Worm (Caenorhabditis elegans) whole organism, young adult: ENCODE data around the gene Y48C3A.5.
A peak's percentile ranks its signal among the peaks of the same experiment; 100 is the strongest.
"Not testable (repeated sequence)": the region's sequence is repeated elsewhere in the genome, so short reads cannot be mapped to it uniquely, and the experiment has no call there.

Experiments used
- B0336.3 ChIP-seq: fragments of 200-800 bp; sonication (Bioruptor generic); IDR thresholded peaks from 2 replicates; pipeline ENCODE4 v1.3.6; 2022; ENCODE audit warnings: missing genetic modification characterization, missing compliant biosample characterization
- F10E7.11 ChIP-seq: sonication (generic microtip); optimal IDR thresholded peaks from 2 replicates; lab custom pipeline; 2017; ENCODE audit warnings: mild to moderate bottlenecking, missing genetic modification characterization, moderate library complexity, missing compliant biosample characterization
- F33H1.4 ChIP-seq: fragments of 200-800 bp; sonication (Bioruptor generic); IDR thresholded peaks from 2 replicates; pipeline ENCODE4 v1.3.6; 2022; ENCODE audit warnings: missing genetic modification reagents, missing genetic modification characterization, missing compliant biosample characterization
- K11D2.4 ChIP-seq: fragments of 200-800 bp; sonication (Bioruptor generic); IDR thresholded peaks from 2 replicates; pipeline ENCODE4 v1.3.6; 2022; ENCODE audit warnings: missing genetic modification reagents, missing genetic modification characterization, missing compliant biosample characterization
- T07F8.4 ChIP-seq: sonication (generic microtip); optimal IDR thresholded peaks from 2 replicates; lab custom pipeline; 2016; ENCODE audit warnings: mild to moderate bottlenecking, missing genetic modification characterization, moderate library complexity, missing compliant biosample characterization
- Y53G8AR.9 ChIP-seq: fragments of 200-800 bp; sonication (Bioruptor generic); conservative IDR thresholded peaks from 2 replicates; pipeline ENCODE4 v1.3.6; 2022; ENCODE audit warnings: missing genetic modification reagents, missing genetic modification characterization, missing compliant biosample characterization
- Y95B8A.8 ChIP-seq: fragments of 200-800 bp; sonication (Bioruptor generic); IDR thresholded peaks from 2 replicates; pipeline ENCODE4 v1.3.6; 2022; ENCODE audit warnings: missing genetic modification reagents, missing genetic modification characterization, missing compliant biosample characterization
- aptf-2 ChIP-seq: fragments of 200-800 bp; sonication (Bioruptor generic); conservative IDR thresholded peaks from 2 replicates; pipeline ENCODE4 v1.3.6; 2022; ENCODE audit warnings: missing genetic modification reagents, missing genetic modification characterization, missing compliant biosample characterization
- bed-1 ChIP-seq: fragments of 200-800 bp; sonication (Bioruptor generic); IDR thresholded peaks from 2 replicates; pipeline ENCODE4 v1.3.6; 2022; ENCODE audit warnings: missing genetic modification reagents, missing genetic modification characterization, missing compliant biosample characterization
- ccch-3 ChIP-seq: fragments of 200-800 bp; sonication (Bioruptor generic); optimal IDR thresholded peaks from 2 replicates; lab custom pipeline; 2018; ENCODE audit warnings: mild to moderate bottlenecking, missing genetic modification characterization, missing compliant biosample characterization
- ceh-40 ChIP-seq: fragments of 200-800 bp; sonication (Bioruptor generic); IDR thresholded peaks from 2 replicates; pipeline ENCODE4 v1.3.6; 2022; ENCODE audit warnings: missing genetic modification characterization, missing compliant biosample characterization
- ceh-79 ChIP-seq: sonication (generic microtip); optimal IDR thresholded peaks from 2 replicates; lab custom pipeline; 2017; ENCODE audit warnings: mild to moderate bottlenecking, missing genetic modification characterization, missing compliant biosample characterization
- chd-7 ChIP-seq: sonication (generic microtip); optimal IDR thresholded peaks from 2 replicates; lab custom pipeline; 2016; ENCODE audit warnings: mild to moderate bottlenecking, missing genetic modification characterization, moderate library complexity, missing compliant biosample characterization
- dox-1 ChIP-seq: fragments of 200-800 bp; sonication (Bioruptor generic); IDR thresholded peaks from 2 replicates; pipeline ENCODE4 v1.3.6; 2022; ENCODE audit warnings: missing genetic modification reagents, missing genetic modification characterization, missing compliant biosample characterization
- egl-18 ChIP-seq: fragments of 200-800 bp; sonication (Bioruptor generic); IDR thresholded peaks from 2 replicates; pipeline ENCODE4 v1.3.6; 2022; ENCODE audit warnings: missing genetic modification reagents, missing genetic modification characterization, missing compliant biosample characterization
- ekl-4 ChIP-seq: fragments of 200-800 bp; sonication (Bioruptor generic); IDR thresholded peaks from 2 replicates; pipeline ENCODE4 v1.3.6; 2022; ENCODE audit warnings: missing genetic modification reagents, missing genetic modification characterization, missing compliant biosample characterization
- fkh-3 ChIP-seq: sonication (generic microtip); optimal IDR thresholded peaks from 2 replicates; lab custom pipeline; 2016; ENCODE audit warnings: mild to moderate bottlenecking, missing genetic modification characterization, missing compliant biosample characterization
- gei-17 ChIP-seq: fragments of 200-800 bp; sonication (Bioruptor generic); optimal IDR thresholded peaks from 2 replicates; lab custom pipeline; 2018; ENCODE audit warnings: mild to moderate bottlenecking, missing genetic modification characterization, missing compliant biosample characterization
- him-1 ChIP-seq: sonication (generic microtip); optimal IDR thresholded peaks from 2 replicates; lab custom pipeline; 2016; ENCODE audit warnings: missing genotype, missing genetic modification reagents, missing genetic modification characterization, missing compliant biosample characterization
- hlh-26 ChIP-seq: fragments of 200-800 bp; sonication (Bioruptor generic); conservative IDR thresholded peaks from 2 replicates; pipeline ENCODE4 v1.3.6; 2022; ENCODE audit warnings: missing genetic modification reagents, missing genetic modification characterization, missing compliant biosample characterization
- hmg-1.2 ChIP-seq: fragments of 200-800 bp; sonication (Bioruptor generic); IDR thresholded peaks from 2 replicates; pipeline ENCODE4 v1.3.6; 2022; ENCODE audit warnings: missing genetic modification reagents, missing genetic modification characterization, missing compliant biosample characterization
- madf-10 ChIP-seq: sonication (generic microtip); optimal IDR thresholded peaks from 2 replicates; lab custom pipeline; 2016; ENCODE audit warnings: mild to moderate bottlenecking, missing genetic modification characterization, missing compliant biosample characterization
- nfya-1 ChIP-seq: sonication (generic microtip); optimal IDR thresholded peaks from 2 replicates; lab custom pipeline; 2017; ENCODE audit warnings: antibody characterized with exemption, missing compliant biosample characterization, missing genetic modification characterization, borderline replicate concordance; ENCODE audit not compliant: insufficient read depth
- nfyb-1 ChIP-seq: fragments of 200-800 bp; sonication (Bioruptor generic); IDR thresholded peaks from 2 replicates; pipeline ENCODE4 v1.3.6; 2022; ENCODE audit warnings: missing genetic modification reagents, missing genetic modification characterization, missing compliant biosample characterization
- nhr-120 ChIP-seq: fragments of 200-800 bp; sonication (Bioruptor generic); IDR thresholded peaks from 2 replicates; pipeline ENCODE4 v1.3.6; 2022; ENCODE audit warnings: missing genetic modification characterization, missing compliant biosample characterization
- sdz-38 ChIP-seq: sonication (generic microtip); optimal IDR thresholded peaks from 2 replicates; lab custom pipeline; 2016; ENCODE audit warnings: missing genotype, missing genetic modification characterization, missing compliant biosample characterization
- snpc-4 ChIP-seq, 5 experiments: fragments of 150-350 bp in 1 of 5; sonication (generic microtip) in 4 of 5; optimal IDR thresholded peaks; 2 replicates each; lab custom pipeline; 2014 to 2018; ENCODE audit warnings: missing genetic modification characterization in 5 of 5, missing biosample characterization in 3 of 5, antibody characterized with exemption in 2 of 5, mild to moderate bottlenecking in 2 of 5, missing compliant biosample characterization in 2 of 5, missing genotype in 2 of 5, moderate library complexity in 2 of 5, missing genetic modification reagents in 1 of 5
- tbp1 ChIP-seq: fragments of 200-800 bp; sonication (Bioruptor generic); optimal IDR thresholded peaks from 2 replicates; lab custom pipeline; 2018; ENCODE audit warnings: mild to moderate bottlenecking, missing genetic modification characterization, missing compliant biosample characterization
- zfh-2 ChIP-seq: fragments of 200-800 bp; sonication (Bioruptor generic); conservative IDR thresholded peaks from 2 replicates; pipeline ENCODE4 v1.3.6; 2022; ENCODE audit warnings: missing genetic modification reagents, missing genetic modification characterization, missing compliant biosample characterization
- ztf-22 ChIP-seq: fragments of 200-800 bp; sonication (Bioruptor generic); optimal IDR thresholded peaks from 2 replicates; lab custom pipeline; 2018; ENCODE audit warnings: mild to moderate bottlenecking, missing genetic modification characterization, moderate library complexity, missing compliant biosample characterization
- ztf-28 ChIP-seq: fragments of 200-800 bp; sonication (Bioruptor generic); IDR thresholded peaks from 2 replicates; pipeline ENCODE4 v1.3.6; 2022; ENCODE audit warnings: missing genetic modification reagents, missing genetic modification characterization, missing compliant biosample characterization
- ztf-3 ChIP-seq: fragments of 200-800 bp; sonication (Bioruptor generic); optimal IDR thresholded peaks from 2 replicates; lab custom pipeline; 2018; ENCODE audit warnings: mild to moderate bottlenecking, missing genetic modification characterization, missing compliant biosample characterization

The Y48C3A.5 gene

DNA sequence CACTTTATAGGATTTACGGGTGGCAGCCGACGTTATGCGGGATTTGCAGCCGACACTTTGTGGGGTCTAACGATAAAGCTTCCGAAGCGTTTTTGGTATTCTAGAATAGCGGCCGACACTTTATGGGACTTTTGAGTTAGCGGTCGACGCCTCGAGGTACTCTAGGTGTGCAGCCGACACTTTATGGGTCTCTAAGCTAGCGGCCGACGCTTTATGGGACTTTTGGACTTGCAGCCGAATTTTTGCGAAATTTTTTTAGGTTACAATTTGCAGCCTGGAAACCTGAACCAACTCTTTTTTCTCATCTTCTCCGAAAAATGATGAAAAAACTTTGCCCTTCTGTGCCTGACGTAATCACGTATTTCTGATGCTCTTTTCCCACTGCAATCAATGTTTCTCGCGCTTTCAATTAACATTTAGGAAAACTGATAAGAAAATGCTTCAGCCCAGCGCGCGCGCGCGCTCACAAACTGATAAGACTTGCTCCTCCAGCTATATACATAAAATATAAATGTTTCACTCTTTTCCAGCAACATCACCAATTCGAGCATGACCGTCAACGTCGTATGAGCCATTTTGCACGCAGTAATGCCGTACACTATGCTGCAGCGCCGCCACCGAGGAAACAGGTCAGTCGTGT, 28.4 kb downstream of the Y48C3A.5 start (continued):
- no peak for TF ChIP-seq F33H1.4 (GFP tag; lab: Robert Waterston, UW)
- TF ChIP-seq egl-18 (GFP tag; lab: Robert Waterston, UW): no peak
- no peak for TF ChIP-seq F10E7.11 (tag; lab: Kevin White, UChicago)
- TF ChIP-seq Y95B8A.8 (GFP tag; lab: Robert Waterston, UW): no peak
- TF ChIP-seq hlh-26 (GFP tag; lab: Robert Waterston, UW): no peak
- TF ChIP-seq nfyb-1 (GFP tag; lab: Robert Waterston, UW): no peak
- no peak for TF ChIP-seq ceh-79 (tag; lab: Kevin White, UChicago)
- no peak for TF ChIP-seq ztf-3
- no peak for TF ChIP-seq sdz-38 (tag; lab: Kevin White, UChicago)
- no peak for TF ChIP-seq him-1 (tag; lab: Kevin White, UChicago)
- TF ChIP-seq aptf-2 (GFP tag; lab: Robert Waterston, UW): no peak
- no peak for TF ChIP-seq snpc-4 (GFP tag; optimal IDR thresholded peaks at IDR 0.05; lab: Kevin White, UChicago)
- peak in 1 of 4 experiments; percentile 31 for TF ChIP-seq snpc-4 (tag; optimal IDR thresholded peaks at IDR 0.05; lab: Kevin White, UChicago)
- peak; percentile 97 for TF ChIP-seq ztf-22
- no peak for TF ChIP-seq Y53G8AR.9 (GFP tag; lab: Robert Waterston, UW)
- no peak for TF ChIP-seq madf-10
- TF ChIP-seq fkh-3: no peak
- TF ChIP-seq chd-7 (tag; lab: Kevin White, UChicago): no peak
- TF ChIP-seq ccch-3 (GFP tag; lab: Kevin White, UChicago): no peak
- no peak for TF ChIP-seq ekl-4 (GFP tag; lab: Robert Waterston, UW)
- no peak for TF ChIP-seq nfya-1 (tag; lab: Kevin White, UChicago)
- no peak for TF ChIP-seq B0336.3 (GFP tag; lab: Robert Waterston, UW)
- 0 out of 2 replicates have a peak, but pooled peaks have one; percentile 23 for TF ChIP-seq nhr-120

DNA sequence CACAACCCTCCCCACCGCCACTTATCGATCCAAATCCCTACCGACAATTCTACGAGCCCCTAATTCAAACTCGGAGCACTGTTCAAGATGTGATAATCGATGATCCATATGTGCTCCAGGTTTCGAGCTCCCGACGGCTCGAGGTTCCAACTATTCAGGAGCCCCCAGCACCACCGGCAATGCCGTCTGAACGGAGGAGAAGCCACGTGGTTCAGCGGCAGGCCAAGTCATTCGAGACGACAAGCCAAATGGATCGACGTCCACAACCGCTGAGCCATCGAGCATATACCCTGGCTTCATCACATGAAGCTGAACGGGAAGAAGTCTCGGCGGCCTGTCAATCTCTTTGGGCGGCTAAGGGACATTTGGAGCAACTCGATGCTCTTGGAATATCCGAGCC, 29.7 kb downstream of the Y48C3A.5 start:
- TF ChIP-seq chd-7 (tag; lab: Kevin White, UChicago) (no peak), zfh-2 (GFP tag; lab: Robert Waterston, UW) (peak; percentile 74; the same call in 1 of the 2 replicates)

DNA sequence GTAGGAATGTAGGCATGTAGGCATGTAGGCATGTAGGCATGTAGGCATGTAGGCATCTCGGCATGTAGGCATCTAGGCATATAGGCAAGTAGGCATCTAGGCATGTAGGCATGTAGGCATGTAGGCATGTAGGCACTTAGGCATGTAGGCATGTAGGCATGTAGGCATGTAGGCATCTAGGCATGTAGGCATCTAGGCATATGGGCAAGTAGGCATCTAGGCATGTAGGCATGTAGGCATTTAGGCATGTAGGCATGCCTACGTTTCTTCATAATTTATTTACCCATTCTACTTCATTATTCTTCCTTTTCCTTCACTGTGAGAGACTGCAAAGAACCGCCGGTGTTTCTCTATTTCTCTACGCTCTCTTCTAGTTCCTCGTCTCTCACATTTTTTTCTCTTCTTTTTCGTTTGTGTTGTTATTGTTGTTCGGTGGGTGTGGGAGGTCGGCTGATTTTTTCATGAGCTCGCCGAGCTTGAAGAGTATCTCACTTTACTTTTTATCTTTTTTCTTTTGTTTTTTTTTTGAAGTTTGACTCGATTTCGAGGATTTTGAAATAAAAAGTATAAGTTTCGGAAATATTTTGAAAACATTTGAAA, 33.6 kb downstream of the Y48C3A.5 start:
- TF ChIP-seq dox-1 (0 out of 2 replicates have a peak, but pooled peaks have one; percentile 11), gei-17 (GFP tag; lab: Kevin White, UChicago) (no peak), hmg-1.2 (GFP tag; lab: Robert Waterston, UW) (peak; percentile 37; the same call in 1 of the 2 replicates), ceh-40 (GFP tag; lab: Robert Waterston, UW) (no peak), bed-1 (GFP tag; lab: Robert Waterston, UW) (no peak), egl-18 (GFP tag; lab: Robert Waterston, UW) (0 out of 2 replicates have a peak, but pooled peaks have one; percentile 41), ztf-22 (peak; percentile 55), K11D2.4 (GFP tag; lab: Robert Waterston, UW) (0 out of 2 replicates have a peak, but pooled peaks have one; percentile 34)

DNA sequence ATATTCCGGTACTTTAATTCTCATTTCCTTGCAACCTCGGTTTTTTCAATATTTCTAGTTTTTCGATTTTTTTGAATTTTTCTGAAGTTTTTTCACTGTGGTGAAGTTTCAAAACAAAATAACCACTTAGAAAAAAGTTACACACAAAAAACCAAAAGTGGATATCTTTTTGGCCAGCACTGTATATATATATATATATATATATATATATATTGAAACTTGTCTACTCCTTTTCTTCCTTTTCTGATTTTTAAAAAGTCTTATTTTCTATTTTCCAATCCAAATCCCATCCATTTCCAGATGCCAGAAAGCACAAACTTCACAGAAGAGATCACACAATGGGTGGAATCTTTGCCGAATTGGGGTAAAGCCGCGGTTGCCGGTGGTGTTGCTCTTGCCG, 38.1 kb downstream of the Y48C3A.5 start, which contains the start of gene faxc-2:
Gene faxc-2, plus strand, starts transcription at position 301 of the 400 bp plus-strand sequence.
- not testable (repeated sequence) for TF ChIP-seq T07F8.4 (tag; lab: Kevin White, UChicago); ztf-28 (GFP tag; lab: Robert Waterston, UW); tbp1 (GFP tag; lab: Kevin White, UChicago)
- TF ChIP-seq, all 124 proteins: peak for 0; not testable (repeated sequence) for 124
